Fruit fly (Drosophila melanogaster): ENCODE measurements around the gene CG15283.

Gene CG15283

dm6 chr2L:14442144-14443038 is 8.3 kb downstream of the CG15283 start:
- no peak for TF ChIP-seq Met (GFP tag; optimal IDR thresholded peaks at IDR 0.05)
- peak; percentile 53 for TF ChIP-seq dsx (GFP tag; optimal IDR thresholded peaks at IDR 0.05; ENCODE audit: poor library complexity, severe bottlenecking)
- peak; percentile 63 for TF ChIP-seq svp (GFP tag)
- no peak for TF ChIP-seq CG6854 (GFP tag; optimal IDR thresholded peaks at IDR 0.05)

DNA sequence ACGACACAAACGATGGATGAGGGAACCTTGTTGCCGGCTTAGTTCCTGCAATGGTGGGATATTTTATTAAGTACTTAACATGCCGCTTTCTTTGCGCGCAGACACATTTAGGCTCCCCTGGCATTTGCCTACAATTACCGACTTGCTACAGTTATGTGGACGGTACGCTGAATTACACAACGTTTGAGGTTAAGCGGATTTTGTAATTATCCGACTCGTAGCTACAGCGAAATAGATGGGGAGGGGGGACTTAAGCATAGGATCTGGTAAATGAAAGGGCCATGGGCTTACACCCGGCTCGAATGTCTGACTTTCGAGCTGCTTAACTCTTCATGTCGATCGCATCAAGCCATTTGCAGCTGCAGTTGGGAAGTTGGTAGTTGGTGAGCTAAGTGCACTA is 9.4 kb downstream of the CG15283 start:
- TF ChIP-seq CG6808 (GFP tag; optimal IDR thresholded peaks at IDR 0.05), result no peak

DNA sequence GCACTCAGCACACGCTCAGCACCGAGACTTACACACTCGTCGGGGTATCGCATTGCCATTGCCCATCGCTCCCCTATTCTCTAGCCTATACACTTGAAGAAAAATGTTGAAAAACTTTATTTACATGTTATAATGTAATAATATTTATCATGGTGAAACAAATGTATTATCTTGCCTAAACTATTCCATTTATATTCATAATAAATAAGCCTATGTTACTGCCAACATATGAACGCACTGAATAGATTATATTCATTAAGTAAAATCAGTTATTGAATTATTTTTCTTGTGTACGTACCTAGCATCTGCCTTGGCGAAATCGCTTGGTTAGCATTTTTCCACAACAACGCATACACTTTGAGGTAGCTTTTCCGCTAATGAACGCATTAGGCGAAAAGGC is 9.8 kb downstream of the CG15283 start:
- TF ChIP-seq Sox15 (GFP tag; optimal IDR thresholded peaks at IDR 0.05) (no peak), esn (GFP tag; optimal IDR thresholded peaks at IDR 0.05) (no peak), CG6854 (GFP tag; optimal IDR thresholded peaks at IDR 0.05) (no peak), eg (GFP tag; IDR thresholded peaks at IDR 0.05) (peak; percentile 46; the same call in 1 of the 3 replicates), CG16779 (tag; optimal IDR thresholded peaks at IDR 0.05) (peak; percentile 16), fd85E (GFP tag; optimal IDR thresholded peaks at IDR 0.05) (no peak), salr (GFP tag; optimal IDR thresholded peaks at IDR 0.05) (peak in 1 of 2 experiments; percentile 17), CG10631 (GFP tag; optimal IDR thresholded peaks at IDR 0.05) (peak; percentile 47), Smox (GFP tag; optimal IDR thresholded peaks at IDR 0.05) (no peak), CG3919 (GFP tag; optimal IDR thresholded peaks at IDR 0.05) (peak; percentile 16), CG1621 (tag; optimal IDR thresholded peaks at IDR 0.05) (no peak), Hr38 (GFP tag; optimal IDR thresholded peaks at IDR 0.05) (no peak), vri (GFP tag; optimal IDR thresholded peaks at IDR 0.05) (no peak), CG31627 (GFP tag; optimal IDR thresholded peaks at IDR 0.05) (no peak), Met (GFP tag; optimal IDR thresholded peaks at IDR 0.05) (no peak), Eip78C (GFP tag) (peak; percentile 58), pdm3 (GFP tag; optimal IDR thresholded peaks at IDR 0.05) (peak; percentile 24), CG8119 (GFP tag; IDR thresholded peaks at IDR 0.05) (0 out of 3 replicates have a peak, but pooled peaks have one; percentile 26), CG6276 (GFP tag; optimal IDR thresholded peaks at IDR 0.05) (peak; percentile 32), Eip75B (GFP tag; optimal IDR thresholded peaks at IDR 0.05) (no peak), CG15336 (GFP tag; IDR thresholded peaks at IDR 0.05) (0 out of 2 replicates have a peak, but pooled peaks have one; percentile 41), Lpt (GFP tag; optimal IDR thresholded peaks at IDR 0.05) (peak; percentile 10), Hr4 (GFP tag; optimal IDR thresholded peaks at IDR 0.05) (peak; percentile 6), CG8632 (GFP tag; optimal IDR thresholded peaks at IDR 0.05) (peak; percentile 33), CG4318 (GFP tag; optimal IDR thresholded peaks at IDR 0.05) (peak; percentile 28), CG34406 (GFP tag; optimal IDR thresholded peaks at IDR 0.05) (no peak), CG7368 (GFP tag; optimal IDR thresholded peaks at IDR 0.05) (no peak), fd59A (GFP tag; optimal IDR thresholded peaks at IDR 0.05) (peak; percentile 35), ss (GFP tag; optimal IDR thresholded peaks at IDR 0.05) (no peak), CG10669 (GFP tag; optimal IDR thresholded peaks at IDR 0.05) (peak; percentile 26), Hr39 (GFP tag; optimal IDR thresholded peaks at IDR 0.05) (no peak), CG6792 (GFP tag; optimal IDR thresholded peaks at IDR 0.05) (peak; percentile 2), CG11762 (GFP tag; optimal IDR thresholded peaks at IDR 0.05; ENCODE audit: insufficient read depth) (no peak), achi (GFP tag; optimal IDR thresholded peaks at IDR 0.05) (peak; percentile 28), spab (GFP tag; optimal IDR thresholded peaks at IDR 0.05) (no peak), lz (GFP tag; optimal IDR thresholded peaks at IDR 0.05) (no peak), Sox102F (GFP tag; optimal IDR thresholded peaks at IDR 0.05) (no peak), dsx (GFP tag; optimal IDR thresholded peaks at IDR 0.05; ENCODE audit: poor library complexity, severe bottlenecking) (peak; percentile 35), svp (GFP tag) (no peak), Ets96B (tag; optimal IDR thresholded peaks at IDR 0.05) (peak; percentile 54), CG3032 (tag; optimal IDR thresholded peaks at IDR 0.05) (peak; percentile 17), acj6 (GFP tag; optimal IDR thresholded peaks at IDR 0.05) (peak; percentile 27), OdsH (GFP tag; optimal IDR thresholded peaks at IDR 0.05) (peak; percentile 25), CG6808 (GFP tag; optimal IDR thresholded peaks at IDR 0.05) (peak; percentile 32), Gug (GFP tag; IDR thresholded peaks at IDR 0.05) (no peak)

Data from whole organism, prepupa.